Worm (Caenorhabditis elegans) whole organism, midembryonic: ENCODE results near the gene scl-21.

Experiments
- T22C8.4 ChIP-seq: fragments of 200-800 bp; sonication (Bioruptor generic); IDR thresholded peaks from 2 replicates; pipeline ENCODE4 v1.3.6; 2022; ENCODE audit warnings: missing genetic modification characterization, missing compliant biosample characterization
- flt-1 ChIP-seq: fragments of 200-800 bp; sonication (Bioruptor generic); IDR thresholded peaks from 2 replicates; pipeline ENCODE4 v1.3.6; 2022; ENCODE audit warnings: missing genetic modification characterization, missing compliant biosample characterization
- klf-2 ChIP-seq: fragments of 200-800 bp; sonication (Bioruptor generic); conservative IDR thresholded peaks from 2 replicates; pipeline ENCODE4 v1.3.6; 2022; ENCODE audit warnings: missing genetic modification reagents, missing genetic modification characterization, missing compliant biosample characterization
- tab-1 ChIP-seq: fragments of 200-800 bp; sonication (Bioruptor generic); IDR thresholded peaks from 2 replicates; pipeline ENCODE4 v1.3.6; 2022; ENCODE audit warnings: missing genetic modification characterization, missing compliant biosample characterization
- ztf-23 ChIP-seq: fragments of 200-800 bp; sonication (Bioruptor generic); IDR thresholded peaks from 2 replicates; pipeline ENCODE4 v1.3.6; 2022; ENCODE audit warnings: missing genetic modification reagents, missing genetic modification characterization, missing compliant biosample characterization

ce11 chrV:19524569-19524968 is 29.1 kb upstream of the scl-21 start:
- TF ChIP-seq flt-1 (GFP tag; lab: Robert Waterston, UW) (no peak), tab-1 (GFP tag; lab: Robert Waterston, UW) (no peak), T22C8.4 (no peak), ztf-23 (no peak), klf-2 (GFP tag; lab: Robert Waterston, UW) (no peak)
